Worm (Caenorhabditis elegans): ENCODE measurements around the gene C14H10.3.

ce11 chrX:10189805-10190204, 38.1 kb downstream of the C14H10.3 start:
- TF ChIP-seq pha-4 (tag; optimal IDR thresholded peaks at IDR 0.05), result no peak
- no peak for TF ChIP-seq ama-1 (optimal IDR thresholded peaks at IDR 0.05)
- no peak for TF ChIP-seq fkh-10 (GFP tag; optimal IDR thresholded peaks at IDR 0.05)
- no peak for TF ChIP-seq dmd-4 (tag; optimal IDR thresholded peaks at IDR 0.05; ENCODE audit: borderline replicate concordance)

Data from whole organism, late embryonic.